Worm (Caenorhabditis elegans) whole organism, early embryonic: ENCODE results near the gene C07A12.7.

Source experiments
- B0310.2 ChIP-seq: sonication (generic microtip); optimal IDR thresholded peaks from 2 replicates; lab custom pipeline; 2016; ENCODE audit warnings: mild to moderate bottlenecking, missing genetic modification characterization, missing compliant biosample characterization
- F13C5.2 ChIP-seq: sonication (generic microtip); optimal IDR thresholded peaks from 2 replicates; lab custom pipeline; 2017; ENCODE audit warnings: mild to moderate bottlenecking, missing genetic modification characterization, inconsistent platforms, missing compliant biosample characterization
- aly-1 ChIP-seq: sonication (generic microtip); optimal IDR thresholded peaks from 2 replicates; lab custom pipeline; 2016; ENCODE audit warnings: missing genetic modification characterization, missing compliant biosample characterization
- ama-1 ChIP-seq: fragments of 150-350 bp; optimal IDR thresholded peaks from 2 replicates; lab custom pipeline; 2014
- ceh-13 ChIP-seq: fragments of 200-800 bp; sonication (Bioruptor generic); optimal IDR thresholded peaks from 2 replicates; lab custom pipeline; 2018; ENCODE audit warnings: mild to moderate bottlenecking, missing genetic modification characterization, missing compliant biosample characterization
- ets-7 ChIP-seq: sonication (generic microtip); optimal IDR thresholded peaks from 2 replicates; lab custom pipeline; 2016; ENCODE audit warnings: missing genotype, missing genetic modification characterization, missing compliant biosample characterization
- flt-1 ChIP-seq: fragments of 200-800 bp; sonication (Bioruptor generic); IDR thresholded peaks from 2 replicates; pipeline ENCODE4 v1.3.6; 2022; ENCODE audit warnings: missing genetic modification characterization, missing compliant biosample characterization
- hmbx-1 ChIP-seq: sonication (generic microtip); optimal IDR thresholded peaks from 2 replicates; lab custom pipeline; 2016; ENCODE audit warnings: mild to moderate bottlenecking, missing genetic modification characterization, missing compliant biosample characterization
- hmg-4 ChIP-seq: fragments of 200-800 bp; sonication (Bioruptor generic); optimal IDR thresholded peaks from 2 replicates; lab custom pipeline; 2018; ENCODE audit warnings: mild to moderate bottlenecking, missing genetic modification characterization, missing compliant biosample characterization
- scrt-1 ChIP-seq: fragments of 200-800 bp; sonication (Bioruptor generic); IDR thresholded peaks from 2 replicates; pipeline ENCODE4 v1.3.6; 2022; ENCODE audit warnings: missing genetic modification characterization, missing compliant biosample characterization
- sea-1 ChIP-seq: fragments of 200-800 bp; sonication (Bioruptor generic); conservative IDR thresholded peaks from 2 replicates; pipeline ENCODE4 v1.3.6; 2022; ENCODE audit warnings: missing genetic modification characterization, missing compliant biosample characterization
- tbx-11 ChIP-seq: fragments of 200-800 bp; sonication (Bioruptor generic); IDR thresholded peaks from 2 replicates; pipeline ENCODE4 v1.3.6; 2022; ENCODE audit warnings: missing genetic modification characterization, missing compliant biosample characterization
- tbx-37 ChIP-seq: fragments of 200-800 bp; sonication (Bioruptor generic); conservative IDR thresholded peaks from 2 replicates; pipeline ENCODE4 v1.3.6; 2022; ENCODE audit warnings: missing genetic modification reagents, missing genetic modification characterization, missing compliant biosample characterization

DNA sequence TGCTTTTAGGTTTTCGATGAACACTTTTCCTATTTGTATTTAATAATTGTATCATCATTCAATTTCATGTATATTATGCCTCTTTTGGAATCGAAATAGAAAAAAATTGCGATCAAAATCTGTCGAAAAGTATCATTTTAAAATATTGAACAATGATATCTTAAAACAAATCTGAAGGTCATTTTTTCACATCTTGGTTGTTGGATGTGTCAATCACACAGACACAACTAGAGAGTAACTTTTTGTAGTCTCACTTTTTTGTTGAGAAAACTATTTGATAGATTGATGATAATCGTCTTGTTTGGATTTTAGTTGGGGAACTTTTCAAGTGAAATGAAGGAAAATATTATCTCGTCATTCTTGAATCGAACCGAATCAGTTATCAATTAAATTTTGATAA, 47.3 kb upstream of the C07A12.7 start:
- TF ChIP-seq scrt-1 (GFP tag; lab: Robert Waterston, UW) (no peak), tbx-11 (GFP tag; lab: Robert Waterston, UW) (no peak), flt-1 (GFP tag; lab: Robert Waterston, UW) (no peak), sea-1 (GFP tag; lab: Robert Waterston, UW) (no peak), ama-1 (lab: Kevin White, UChicago) (no peak), hmbx-1 (tag; lab: Kevin White, UChicago) (no peak), tbx-37 (GFP tag; lab: Robert Waterston, UW) (no peak), aly-1 (tag; lab: Kevin White, UChicago) (no peak), B0310.2 (tag; lab: Kevin White, UChicago) (no peak), ets-7 (tag; lab: Kevin White, UChicago) (no peak), hmg-4 (GFP tag; lab: Kevin White, UChicago) (no peak), ceh-13 (GFP tag; lab: Kevin White, UChicago) (no peak), F13C5.2 (tag; lab: Kevin White, UChicago) (no peak)
